Worm (Caenorhabditis elegans) whole organism, young adult: Measurements from ENCODE around the gene srbc-57.

Source experiments
- C17E4.6 ChIP-seq: fragments of 200-800 bp; sonication (Bioruptor generic); IDR thresholded peaks from 2 replicates; pipeline ENCODE4 v1.3.6; 2022; ENCODE audit warnings: missing genetic modification reagents, missing genetic modification characterization, missing compliant biosample characterization
- F23B12.7 ChIP-seq: sonication (generic microtip); optimal IDR thresholded peaks from 2 replicates; lab custom pipeline; 2017; ENCODE audit warnings: missing genetic modification characterization, mild to moderate bottlenecking, missing compliant biosample characterization, antibody characterized with exemption, moderate library complexity; ENCODE audit not compliant: insufficient read depth
- F33H1.4 ChIP-seq: fragments of 200-800 bp; sonication (Bioruptor generic); IDR thresholded peaks from 2 replicates; pipeline ENCODE4 v1.3.6; 2022; ENCODE audit warnings: missing genetic modification reagents, missing genetic modification characterization, missing compliant biosample characterization
- F39B2.1 ChIP-seq: fragments of 200-800 bp; sonication (Bioruptor generic); IDR thresholded peaks from 2 replicates; pipeline ENCODE4 v1.3.6; 2022; ENCODE audit warnings: missing genetic modification reagents, missing genetic modification characterization, missing compliant biosample characterization
- F55B11.4 ChIP-seq: sonication (generic microtip); optimal IDR thresholded peaks from 2 replicates; lab custom pipeline; 2016; ENCODE audit warnings: missing compliant biosample characterization, missing genetic modification characterization, borderline replicate concordance; ENCODE audit not compliant: insufficient read depth
- F57C9.4 ChIP-seq: sonication (generic microtip); optimal IDR thresholded peaks from 2 replicates; lab custom pipeline; 2017; ENCODE audit warnings: mild to moderate bottlenecking, missing genetic modification characterization, missing compliant biosample characterization
- T26A5.8 ChIP-seq: sonication (generic microtip); optimal IDR thresholded peaks from 2 replicates; lab custom pipeline; 2016; ENCODE audit warnings: missing genetic modification characterization, missing compliant biosample characterization
- Y79H2A.3 ChIP-seq: fragments of 200-800 bp; sonication (Bioruptor generic); conservative IDR thresholded peaks from 2 replicates; pipeline ENCODE4 v1.3.6; 2022; ENCODE audit warnings: missing genetic modification reagents, missing genetic modification characterization, missing compliant biosample characterization
- ZK185.1 ChIP-seq: sonication (generic microtip); optimal IDR thresholded peaks from 2 replicates; lab custom pipeline; 2016; ENCODE audit warnings: mild to moderate bottlenecking, missing genetic modification characterization, missing compliant biosample characterization; ENCODE audit not compliant: poor library complexity, severe bottlenecking
- aptf-2 ChIP-seq: fragments of 200-800 bp; sonication (Bioruptor generic); conservative IDR thresholded peaks from 2 replicates; pipeline ENCODE4 v1.3.6; 2022; ENCODE audit warnings: missing genetic modification reagents, missing genetic modification characterization, missing compliant biosample characterization
- atf-7 ChIP-seq: sonication (generic microtip); optimal IDR thresholded peaks from 2 replicates; lab custom pipeline; 2017; ENCODE audit warnings: mild to moderate bottlenecking, missing genetic modification characterization, missing compliant biosample characterization
- attf-3 ChIP-seq: fragments of 200-800 bp; sonication (Bioruptor generic); conservative IDR thresholded peaks from 2 replicates; pipeline ENCODE4 v1.3.6; 2022; ENCODE audit warnings: missing genetic modification reagents, missing genetic modification characterization, missing compliant biosample characterization
- bed-2 ChIP-seq: fragments of 200-800 bp; sonication (Bioruptor generic); IDR thresholded peaks from 2 replicates; pipeline ENCODE4 v1.3.6; 2022; ENCODE audit warnings: missing genetic modification reagents, missing genetic modification characterization, missing compliant biosample characterization
- cebp-1 ChIP-seq, 2 experiments: fragments of 200-800 bp in 1 of 2; sonication (Bioruptor generic) in 1 of 2; sonication (generic microtip) in 1 of 2; IDR thresholded peaks in 1 of 2; optimal IDR thresholded peaks in 1 of 2; 2 replicates each; pipeline versions ENCODE4 v1.3.6 to Lab custom; 2017 to 2022; ENCODE audit warnings: missing compliant biosample characterization in 2 of 2, missing genetic modification characterization in 2 of 2, mild to moderate bottlenecking in 1 of 2, missing genetic modification reagents in 1 of 2, moderate library complexity in 1 of 2
- die-1 ChIP-seq: sonication (generic microtip); optimal IDR thresholded peaks from 2 replicates; lab custom pipeline; 2016; ENCODE audit warnings: missing genotype, mild to moderate bottlenecking, missing genetic modification characterization, missing compliant biosample characterization
- dpl-1 ChIP-seq: fragments of 150-350 bp; optimal IDR thresholded peaks from 2 replicates; lab custom pipeline; 2014; ENCODE audit warnings: missing biosample characterization, missing genetic modification reagents, missing genetic modification characterization
- egl-44 ChIP-seq: fragments of 200-800 bp; sonication (Bioruptor generic); IDR thresholded peaks from 2 replicates; pipeline ENCODE4 v1.3.6; 2022; ENCODE audit warnings: missing genetic modification reagents, missing genetic modification characterization, missing compliant biosample characterization
- gei-17 ChIP-seq: fragments of 200-800 bp; sonication (Bioruptor generic); optimal IDR thresholded peaks from 2 replicates; lab custom pipeline; 2018; ENCODE audit warnings: mild to moderate bottlenecking, missing genetic modification characterization, missing compliant biosample characterization
- him-1 ChIP-seq: sonication (generic microtip); optimal IDR thresholded peaks from 2 replicates; lab custom pipeline; 2016; ENCODE audit warnings: missing genotype, missing genetic modification reagents, missing genetic modification characterization, missing compliant biosample characterization
- lin-40 ChIP-seq: sonication (generic microtip); optimal IDR thresholded peaks from 2 replicates; lab custom pipeline; 2016; ENCODE audit warnings: missing genetic modification characterization, mild to moderate bottlenecking, missing compliant biosample characterization, missing genotype, missing genetic modification reagents
- madf-3 ChIP-seq: fragments of 200-800 bp; sonication (Bioruptor generic); IDR thresholded peaks from 2 replicates; pipeline ENCODE4 v1.3.6; 2022; ENCODE audit warnings: missing genetic modification reagents, missing genetic modification characterization, missing compliant biosample characterization
- mcd-1 ChIP-seq: fragments of 200-800 bp; sonication (Bioruptor generic); IDR thresholded peaks from 2 replicates; pipeline ENCODE4 v1.3.6; 2022; ENCODE audit warnings: missing genetic modification reagents, missing genetic modification characterization, missing compliant biosample characterization
- mes-4 ChIP-seq: sonication (generic microtip); optimal IDR thresholded peaks from 2 replicates; lab custom pipeline; 2016; ENCODE audit warnings: missing genotype, missing genetic modification characterization, missing compliant biosample characterization
- mxl-1 ChIP-seq: sonication (generic microtip); optimal IDR thresholded peaks from 2 replicates; lab custom pipeline; 2016; ENCODE audit warnings: missing genetic modification characterization, missing compliant biosample characterization
- nhr-120 ChIP-seq: fragments of 200-800 bp; sonication (Bioruptor generic); IDR thresholded peaks from 2 replicates; pipeline ENCODE4 v1.3.6; 2022; ENCODE audit warnings: missing genetic modification characterization, missing compliant biosample characterization
- nhr-80 ChIP-seq: sonication (generic microtip); optimal IDR thresholded peaks from 2 replicates; lab custom pipeline; 2016; ENCODE audit warnings: missing genetic modification characterization, missing compliant biosample characterization
- sea-2 ChIP-seq: fragments of 200-800 bp; sonication (Bioruptor generic); IDR thresholded peaks from 2 replicates; pipeline ENCODE4 v1.3.6; 2022; ENCODE audit warnings: missing genetic modification characterization, missing compliant biosample characterization
- snpc-1.1 ChIP-seq: sonication (generic microtip); optimal IDR thresholded peaks from 2 replicates; lab custom pipeline; 2017; ENCODE audit warnings: missing genetic modification characterization, mild to moderate bottlenecking, missing compliant biosample characterization, antibody characterized with exemption, moderate library complexity, missing genotype, missing genetic modification reagents; ENCODE audit not compliant: insufficient read depth
- snpc-4 ChIP-seq, 5 experiments: fragments of 150-350 bp in 1 of 5; sonication (generic microtip) in 4 of 5; optimal IDR thresholded peaks; 2 replicates each; lab custom pipeline; 2014 to 2018; ENCODE audit warnings: missing genetic modification characterization in 5 of 5, missing biosample characterization in 3 of 5, antibody characterized with exemption in 2 of 5, mild to moderate bottlenecking in 2 of 5, missing compliant biosample characterization in 2 of 5, missing genotype in 2 of 5, moderate library complexity in 2 of 5, missing genetic modification reagents in 1 of 5
- ztf-18 ChIP-seq: sonication (generic microtip); optimal IDR thresholded peaks from 2 replicates; lab custom pipeline; 2016; ENCODE audit warnings: missing genotype, mild to moderate bottlenecking, missing genetic modification characterization, missing compliant biosample characterization
- ztf-28 ChIP-seq: fragments of 200-800 bp; sonication (Bioruptor generic); IDR thresholded peaks from 2 replicates; pipeline ENCODE4 v1.3.6; 2022; ENCODE audit warnings: missing genetic modification reagents, missing genetic modification characterization, missing compliant biosample characterization
- ztf-6 ChIP-seq: fragments of 200-800 bp; sonication (Bioruptor generic); IDR thresholded peaks from 2 replicates; pipeline ENCODE4 v1.3.6; 2022; ENCODE audit warnings: missing genetic modification reagents, missing genetic modification characterization, missing compliant biosample characterization

The srbc-57 gene

ce11 chrV:438094-438493 lies 30.3 kb downstream of the srbc-57 start, which contains the start of gene B0554.1 (continued):
- no peak for TF ChIP-seq aptf-2

DNA sequence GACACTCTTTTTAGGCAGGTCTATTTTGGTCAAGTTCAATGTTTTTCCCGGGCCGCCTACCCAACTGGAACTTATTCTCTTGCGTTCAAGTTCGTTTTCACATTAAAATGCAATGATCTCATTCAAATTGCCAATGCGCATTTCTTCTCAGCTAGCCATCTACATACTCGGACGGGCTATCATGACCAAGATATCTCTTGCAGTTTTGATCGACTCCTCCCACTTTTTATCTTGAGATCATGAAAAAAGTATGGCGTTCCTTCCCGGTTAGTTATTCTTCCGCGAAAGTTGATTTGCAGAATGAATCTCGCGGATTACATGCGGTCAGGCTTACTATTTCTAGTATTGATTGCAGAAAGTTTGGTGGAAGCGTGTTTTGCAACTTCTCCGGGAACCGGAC lies 34.5 kb downstream of the srbc-57 start, which contains the start of gene B0554.2:
B0554.2 (plus strand) TSS at position 301 of the 400 bp plus-strand sequence.
- no peak for TF ChIP-seq die-1 (tag; lab: Kevin White, UChicago)
- no peak for TF ChIP-seq madf-3
- no peak for TF ChIP-seq egl-44 (GFP tag; lab: Robert Waterston, UW)
- no peak for TF ChIP-seq him-1 (tag; lab: Kevin White, UChicago)
- no peak for TF ChIP-seq F33H1.4 (GFP tag; lab: Robert Waterston, UW)
- no peak for TF ChIP-seq nhr-80
- no peak for TF ChIP-seq C17E4.6 (GFP tag; lab: Robert Waterston, UW)
- TF ChIP-seq ztf-18 (tag; lab: Kevin White, UChicago), result no peak
- no peak for TF ChIP-seq ztf-6 (GFP tag; lab: Robert Waterston, UW)

DNA sequence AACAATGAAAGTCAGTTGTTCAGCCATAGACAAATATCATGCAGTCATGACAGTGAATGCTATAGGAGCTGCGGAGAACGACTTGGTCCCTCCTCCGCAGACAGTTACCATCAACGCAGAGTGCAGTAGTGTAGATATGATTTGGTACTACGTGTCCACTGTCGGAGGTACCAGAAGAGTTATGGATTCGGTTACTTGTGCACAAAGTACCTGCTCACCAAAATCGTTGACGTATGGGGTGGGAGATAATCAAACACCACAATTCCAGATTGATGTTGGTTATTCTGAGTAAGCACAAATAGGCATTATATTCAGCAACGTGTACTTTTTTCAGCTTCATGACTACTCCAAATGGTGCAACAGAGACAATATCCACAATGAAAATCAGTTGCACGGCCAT lies 35.4 kb downstream of the srbc-57 start:
- TF ChIP-seq T26A5.8 (no peak), gei-17 (GFP tag; lab: Kevin White, UChicago) (no peak), bed-2 (GFP tag; lab: Robert Waterston, UW) (no peak), F23B12.7 (tag; lab: Kevin White, UChicago) (no peak), snpc-4 (GFP tag; optimal IDR thresholded peaks at IDR 0.05; lab: Kevin White, UChicago) (no peak), snpc-4 (tag; optimal IDR thresholded peaks at IDR 0.05; lab: Kevin White, UChicago) (no peak), F55B11.4 (no peak), Y79H2A.3 (no peak)

- TF ChIP-seq nhr-120 (GFP tag; lab: Robert Waterston, UW) (no peak), sea-2 (GFP tag; lab: Robert Waterston, UW) (no peak), mxl-1 (tag; lab: Kevin White, UChicago) (no peak), F39B2.1 (no peak), cebp-1 (GFP tag; IDR thresholded peaks at IDR 0.05; lab: Robert Waterston, UW) (no peak), cebp-1 (tag; optimal IDR thresholded peaks at IDR 0.05; lab: Kevin White, UChicago) (no peak), madf-3 (no peak), lin-40 (tag; lab: Kevin White, UChicago) (no peak)
Observed at ce11 chrV:428844-429243, 39.5 kb downstream of the srbc-57 start, which contains the start of gene B0554.4. B0554.4 (plus strand) TSS chrV:429144.

ce11 chrV:424140-424539 lies 44.2 kb downstream of the srbc-57 start, which contains the start of gene B0554.5:
B0554.5 (plus strand) TSS chrV:424440.
- no peak for TF ChIP-seq snpc-1.1
- no peak for TF ChIP-seq ZK185.1
- TF ChIP-seq mes-4 (tag; lab: Kevin White, UChicago), result no peak
- TF ChIP-seq F57C9.4 (tag; lab: Kevin White, UChicago), result no peak
- TF ChIP-seq atf-7 (tag; lab: Kevin White, UChicago), result no peak
- no peak for TF ChIP-seq sea-2 (GFP tag; lab: Robert Waterston, UW)
- no peak for TF ChIP-seq ztf-28
- TF ChIP-seq dpl-1 (GFP tag; lab: Kevin White, UChicago), result no peak
- no peak for TF ChIP-seq attf-3 (GFP tag; lab: Robert Waterston, UW)
- no peak for TF ChIP-seq mcd-1 (GFP tag; lab: Robert Waterston, UW)
